Worm (Caenorhabditis elegans) whole organism, young adult: ENCODE measurements around the gene cest-3.

Source experiments
- F55B11.4 ChIP-seq: sonication (generic microtip); optimal IDR thresholded peaks from 2 replicates; lab custom pipeline; 2016; ENCODE audit warnings: missing compliant biosample characterization, missing genetic modification characterization, borderline replicate concordance; ENCODE audit not compliant: insufficient read depth
- Y53F4B.3 ChIP-seq: fragments of 200-800 bp; sonication (Bioruptor generic); IDR thresholded peaks from 2 replicates; pipeline ENCODE4 v1.3.6; 2022; ENCODE audit warnings: missing genetic modification reagents, missing genetic modification characterization, missing compliant biosample characterization
- Y95B8A.8 ChIP-seq: fragments of 200-800 bp; sonication (Bioruptor generic); IDR thresholded peaks from 2 replicates; pipeline ENCODE4 v1.3.6; 2022; ENCODE audit warnings: missing genetic modification reagents, missing genetic modification characterization, missing compliant biosample characterization
- bed-2 ChIP-seq: fragments of 200-800 bp; sonication (Bioruptor generic); IDR thresholded peaks from 2 replicates; pipeline ENCODE4 v1.3.6; 2022; ENCODE audit warnings: missing genetic modification reagents, missing genetic modification characterization, missing compliant biosample characterization
- ccch-3 ChIP-seq: fragments of 200-800 bp; sonication (Bioruptor generic); optimal IDR thresholded peaks from 2 replicates; lab custom pipeline; 2018; ENCODE audit warnings: mild to moderate bottlenecking, missing genetic modification characterization, missing compliant biosample characterization
- cebp-1 ChIP-seq, 2 experiments: fragments of 200-800 bp in 1 of 2; sonication (Bioruptor generic) in 1 of 2; sonication (generic microtip) in 1 of 2; IDR thresholded peaks in 1 of 2; optimal IDR thresholded peaks in 1 of 2; 2 replicates each; pipeline versions ENCODE4 v1.3.6 to Lab custom; 2017 to 2022; ENCODE audit warnings: missing compliant biosample characterization in 2 of 2, missing genetic modification characterization in 2 of 2, mild to moderate bottlenecking in 1 of 2, missing genetic modification reagents in 1 of 2, moderate library complexity in 1 of 2
- ceh-40 ChIP-seq: fragments of 200-800 bp; sonication (Bioruptor generic); IDR thresholded peaks from 2 replicates; pipeline ENCODE4 v1.3.6; 2022; ENCODE audit warnings: missing genetic modification characterization, missing compliant biosample characterization
- ceh-79 ChIP-seq: sonication (generic microtip); optimal IDR thresholded peaks from 2 replicates; lab custom pipeline; 2017; ENCODE audit warnings: mild to moderate bottlenecking, missing genetic modification characterization, missing compliant biosample characterization
- die-1 ChIP-seq: sonication (generic microtip); optimal IDR thresholded peaks from 2 replicates; lab custom pipeline; 2016; ENCODE audit warnings: missing genotype, mild to moderate bottlenecking, missing genetic modification characterization, missing compliant biosample characterization
- efl-1 ChIP-seq: fragments of 150-350 bp; optimal IDR thresholded peaks from 2 replicates; lab custom pipeline; 2014; ENCODE audit warnings: missing biosample characterization, missing genetic modification reagents, missing genetic modification characterization
- egrh-3 ChIP-seq: fragments of 200-800 bp; sonication (Bioruptor generic); IDR thresholded peaks from 2 replicates; pipeline ENCODE4 v1.3.6; 2022; ENCODE audit warnings: missing genetic modification reagents, missing genetic modification characterization, missing compliant biosample characterization
- ets-4 ChIP-seq: fragments of 200-800 bp; sonication (Bioruptor generic); optimal IDR thresholded peaks from 2 replicates; lab custom pipeline; 2018; ENCODE audit warnings: mild to moderate bottlenecking, missing genetic modification characterization, missing compliant biosample characterization
- fkh-3 ChIP-seq: sonication (generic microtip); optimal IDR thresholded peaks from 2 replicates; lab custom pipeline; 2016; ENCODE audit warnings: mild to moderate bottlenecking, missing genetic modification characterization, missing compliant biosample characterization
- hrde-1 ChIP-seq: sonication (generic microtip); optimal IDR thresholded peaks from 2 replicates; lab custom pipeline; 2016; ENCODE audit warnings: missing genetic modification characterization, mild to moderate bottlenecking, missing compliant biosample characterization, moderate library complexity, missing genotype, missing genetic modification reagents, borderline replicate concordance
- lsy-27 ChIP-seq: sonication (generic microtip); optimal IDR thresholded peaks from 2 replicates; lab custom pipeline; 2017; ENCODE audit warnings: missing genetic modification characterization, mild to moderate bottlenecking, missing compliant biosample characterization, antibody characterized with exemption, missing genotype, borderline replicate concordance; ENCODE audit not compliant: insufficient read depth
- mes-4 ChIP-seq: sonication (generic microtip); optimal IDR thresholded peaks from 2 replicates; lab custom pipeline; 2016; ENCODE audit warnings: missing genotype, missing genetic modification characterization, missing compliant biosample characterization
- mxl-1 ChIP-seq: sonication (generic microtip); optimal IDR thresholded peaks from 2 replicates; lab custom pipeline; 2016; ENCODE audit warnings: missing genetic modification characterization, missing compliant biosample characterization
- nfyb-1 ChIP-seq: fragments of 200-800 bp; sonication (Bioruptor generic); IDR thresholded peaks from 2 replicates; pipeline ENCODE4 v1.3.6; 2022; ENCODE audit warnings: missing genetic modification reagents, missing genetic modification characterization, missing compliant biosample characterization
- nhr-179 ChIP-seq: sonication (generic microtip); optimal IDR thresholded peaks from 2 replicates; lab custom pipeline; 2016; ENCODE audit warnings: mild to moderate bottlenecking, missing genetic modification characterization, missing compliant biosample characterization
- nhr-80 ChIP-seq: sonication (generic microtip); optimal IDR thresholded peaks from 2 replicates; lab custom pipeline; 2016; ENCODE audit warnings: missing genetic modification characterization, missing compliant biosample characterization
- nhr-90 ChIP-seq: sonication (generic microtip); optimal IDR thresholded peaks from 2 replicates; lab custom pipeline; 2016; ENCODE audit warnings: missing genotype, mild to moderate bottlenecking, missing genetic modification characterization, missing compliant biosample characterization
- snpc-3.4 ChIP-seq: sonication (generic microtip); optimal IDR thresholded peaks from 2 replicates; lab custom pipeline; 2017; ENCODE audit warnings: missing genetic modification characterization, mild to moderate bottlenecking, missing compliant biosample characterization, antibody characterized with exemption, moderate library complexity, missing genotype, missing genetic modification reagents
- somi-1 ChIP-seq: fragments of 200-800 bp; sonication (Bioruptor generic); optimal IDR thresholded peaks from 2 replicates; lab custom pipeline; 2018; ENCODE audit warnings: mild to moderate bottlenecking, missing genetic modification characterization, missing compliant biosample characterization
- tbp1 ChIP-seq: fragments of 200-800 bp; sonication (Bioruptor generic); optimal IDR thresholded peaks from 2 replicates; lab custom pipeline; 2018; ENCODE audit warnings: mild to moderate bottlenecking, missing genetic modification characterization, missing compliant biosample characterization
- unc-130 ChIP-seq: sonication (generic microtip); optimal IDR thresholded peaks from 2 replicates; lab custom pipeline; 2016; ENCODE audit warnings: missing genetic modification reagents, missing genetic modification characterization, missing compliant biosample characterization
- xnd-1 ChIP-seq: sonication (generic microtip); optimal IDR thresholded peaks from 2 replicates; lab custom pipeline; 2016; ENCODE audit warnings: missing genotype, missing genetic modification reagents, missing genetic modification characterization, missing compliant biosample characterization
- zfh-2 ChIP-seq: fragments of 200-800 bp; sonication (Bioruptor generic); conservative IDR thresholded peaks from 2 replicates; pipeline ENCODE4 v1.3.6; 2022; ENCODE audit warnings: missing genetic modification reagents, missing genetic modification characterization, missing compliant biosample characterization
- ztf-22 ChIP-seq: fragments of 200-800 bp; sonication (Bioruptor generic); optimal IDR thresholded peaks from 2 replicates; lab custom pipeline; 2018; ENCODE audit warnings: mild to moderate bottlenecking, missing genetic modification characterization, moderate library complexity, missing compliant biosample characterization
- ztf-28 ChIP-seq: fragments of 200-800 bp; sonication (Bioruptor generic); IDR thresholded peaks from 2 replicates; pipeline ENCODE4 v1.3.6; 2022; ENCODE audit warnings: missing genetic modification reagents, missing genetic modification characterization, missing compliant biosample characterization
- ztf-6 ChIP-seq: fragments of 200-800 bp; sonication (Bioruptor generic); IDR thresholded peaks from 2 replicates; pipeline ENCODE4 v1.3.6; 2022; ENCODE audit warnings: missing genetic modification reagents, missing genetic modification characterization, missing compliant biosample characterization

The cest-3 gene

DNA sequence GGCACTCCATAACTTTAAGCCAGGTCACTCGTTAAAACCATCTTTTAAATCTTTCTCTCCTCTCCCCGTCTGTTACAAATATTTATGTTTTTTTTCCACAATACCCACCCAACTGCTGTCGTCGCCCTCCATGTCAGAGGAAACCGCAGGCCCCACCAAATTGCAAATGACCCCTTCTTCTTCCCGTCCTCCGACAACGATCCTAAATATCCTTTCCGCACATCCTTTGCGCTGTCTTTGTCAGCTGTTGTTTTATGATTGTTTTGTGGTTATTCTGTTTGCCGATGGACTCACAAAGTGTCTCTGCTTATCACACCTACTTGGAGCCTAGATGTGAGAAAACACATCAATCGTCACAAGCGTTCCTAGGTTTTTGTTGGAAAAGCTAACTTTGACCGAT lies 6.7 kb downstream of the cest-3 start:
- TF ChIP-seq fkh-3 (tag; lab: Kevin White, UChicago) (no peak), die-1 (tag; lab: Kevin White, UChicago) (no peak), ets-4 (GFP tag; lab: Kevin White, UChicago) (no peak), nhr-80 (tag; lab: Kevin White, UChicago) (no peak)
- TF ChIP-seq, all 124 proteins: peak for 0

DNA sequence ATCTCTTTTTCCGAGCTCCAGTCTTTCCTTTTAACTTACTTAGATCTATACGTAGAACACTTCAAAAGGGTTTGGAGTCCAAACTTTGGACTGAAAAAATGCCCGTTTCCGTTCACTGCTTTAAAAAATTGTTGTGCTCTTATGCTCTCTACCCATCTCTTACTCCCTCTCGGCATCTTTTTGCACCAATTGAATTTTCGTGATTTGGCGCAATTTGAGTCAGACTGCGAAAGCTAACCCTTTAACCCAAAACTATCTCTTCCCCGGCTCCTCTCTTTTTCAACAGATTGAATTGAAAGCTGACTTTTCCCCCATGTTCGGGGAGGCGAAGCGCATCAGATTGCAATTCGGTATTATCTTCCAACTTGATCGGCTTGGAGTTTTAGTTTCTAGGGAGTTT lies 10.7 kb downstream of the cest-3 start:
- TF ChIP-seq nfyb-1 (GFP tag; lab: Robert Waterston, UW) (no peak), Y95B8A.8 (GFP tag; lab: Robert Waterston, UW) (no peak), ztf-6 (GFP tag; lab: Robert Waterston, UW) (no peak), cebp-1 (GFP tag; IDR thresholded peaks at IDR 0.05; lab: Robert Waterston, UW) (no peak), cebp-1 (tag; optimal IDR thresholded peaks at IDR 0.05; lab: Kevin White, UChicago) (no peak), ceh-79 (tag; lab: Kevin White, UChicago) (no peak)
- TF ChIP-seq, all 124 proteins: peak for 0

DNA sequence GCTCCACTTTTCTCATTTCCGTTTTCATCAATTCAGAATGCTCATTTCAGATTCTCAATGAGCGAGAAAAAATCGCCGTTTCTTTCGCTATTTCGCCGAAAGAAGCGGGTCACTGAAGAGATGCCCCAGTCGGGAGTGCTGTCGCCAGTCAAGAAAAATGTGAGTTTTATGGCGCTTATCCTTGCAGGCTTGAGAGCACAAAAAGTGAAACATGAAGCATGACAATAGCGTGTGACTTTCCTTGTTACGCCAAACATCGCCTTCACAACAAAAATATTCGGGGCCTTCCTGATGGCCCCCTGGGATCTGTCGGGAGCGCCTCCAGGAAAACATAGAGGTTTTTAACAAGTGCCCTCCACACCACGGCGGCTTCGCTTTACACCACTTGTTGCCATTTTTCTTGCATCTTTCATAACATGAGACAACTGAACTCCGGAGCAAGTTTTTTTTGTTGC lies 15.2 kb downstream of the cest-3 start, which contains the start of gene E01G6.2:
Gene E01G6.2, plus strand, starts transcription at position 51 of the 455 bp plus-strand sequence.
- TF ChIP-seq zfh-2 (GFP tag; lab: Robert Waterston, UW): peak; percentile 50
- TF ChIP-seq nfyb-1 (GFP tag; lab: Robert Waterston, UW): no peak

DNA sequence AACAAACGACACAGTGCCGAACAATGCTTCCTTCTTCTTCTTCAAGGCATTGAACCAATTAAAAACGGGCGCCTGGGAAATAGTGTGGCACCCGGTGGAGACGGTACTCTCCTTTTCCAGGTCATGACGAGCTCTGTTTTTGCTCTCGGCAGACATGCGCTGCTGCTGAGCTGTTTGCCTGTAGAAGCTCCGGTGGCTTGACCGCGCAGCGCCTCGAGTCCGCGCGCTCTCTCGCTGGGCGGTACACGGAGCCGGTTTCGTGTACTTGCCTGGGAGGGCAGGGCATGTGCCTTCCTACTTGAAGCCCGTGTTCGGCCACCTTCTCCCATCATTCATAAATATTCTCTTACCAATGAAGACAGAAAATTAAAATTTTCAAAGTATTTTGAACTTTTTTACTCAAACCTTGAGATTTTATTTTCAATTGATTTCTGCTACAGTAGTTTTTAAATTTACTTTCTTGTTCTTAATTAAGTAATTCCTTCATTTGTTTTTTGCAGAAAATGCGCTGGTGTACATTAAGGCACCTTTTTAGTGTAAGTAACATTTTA lies 19.0 kb downstream of the cest-3 start, which contains the start of gene E01G6.1:
Gene E01G6.1, plus strand, starts transcription at position 501 of the 551 bp plus-strand sequence.
- no peak for TF ChIP-seq ceh-40 (GFP tag; lab: Robert Waterston, UW)
- TF ChIP-seq egrh-3 (GFP tag; lab: Robert Waterston, UW): peak; percentile 62; the same call in 1 of the 2 replicates
- peak; percentile 91 for TF ChIP-seq zfh-2 (GFP tag; lab: Robert Waterston, UW)

DNA sequence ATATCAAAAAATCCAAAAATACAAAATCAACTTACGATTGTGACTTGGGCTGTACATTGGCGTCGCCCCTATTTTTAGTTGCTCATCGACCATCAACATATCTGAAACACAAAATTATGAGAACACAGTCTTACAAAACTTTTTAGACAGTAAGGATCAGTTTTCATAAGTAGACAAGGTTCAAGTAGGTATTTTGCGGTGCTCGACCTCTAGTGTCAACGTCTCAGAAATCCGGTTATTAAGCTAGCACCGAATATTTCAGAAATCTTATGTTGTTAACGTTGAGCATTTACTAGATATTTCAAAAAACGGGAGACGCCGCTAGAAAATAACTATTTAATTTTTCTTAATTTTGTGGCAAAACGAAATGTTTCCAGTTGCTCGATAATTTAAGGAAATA lies 29.4 kb downstream of the cest-3 start, which contains the start of gene otpl-8:
Gene otpl-8, minus strand, starts transcription at position 101 of the 400 bp plus-strand sequence.
- TF ChIP-seq tbp1 (GFP tag; lab: Kevin White, UChicago) (no peak), lsy-27 (tag; lab: Kevin White, UChicago) (no peak), F55B11.4 (no peak), cebp-1 (GFP tag; IDR thresholded peaks at IDR 0.05; lab: Robert Waterston, UW) (no peak), cebp-1 (tag; optimal IDR thresholded peaks at IDR 0.05; lab: Kevin White, UChicago) (no peak), Y95B8A.8 (GFP tag; lab: Robert Waterston, UW) (no peak), ztf-28 (GFP tag; lab: Robert Waterston, UW) (no peak), mxl-1 (tag; lab: Kevin White, UChicago) (no peak), efl-1 (GFP tag; lab: Kevin White, UChicago) (no peak), nhr-90 (tag; lab: Kevin White, UChicago) (no peak), bed-2 (GFP tag; lab: Robert Waterston, UW) (no peak), snpc-3.4 (tag; lab: Kevin White, UChicago) (no peak), zfh-2 (GFP tag; lab: Robert Waterston, UW) (no peak), ccch-3 (GFP tag; lab: Kevin White, UChicago) (no peak), xnd-1 (no peak), die-1 (tag; lab: Kevin White, UChicago) (no peak), somi-1 (GFP tag; lab: Kevin White, UChicago) (no peak), mes-4 (no peak), unc-130 (no peak), nhr-179 (tag; lab: Kevin White, UChicago) (no peak)

DNA sequence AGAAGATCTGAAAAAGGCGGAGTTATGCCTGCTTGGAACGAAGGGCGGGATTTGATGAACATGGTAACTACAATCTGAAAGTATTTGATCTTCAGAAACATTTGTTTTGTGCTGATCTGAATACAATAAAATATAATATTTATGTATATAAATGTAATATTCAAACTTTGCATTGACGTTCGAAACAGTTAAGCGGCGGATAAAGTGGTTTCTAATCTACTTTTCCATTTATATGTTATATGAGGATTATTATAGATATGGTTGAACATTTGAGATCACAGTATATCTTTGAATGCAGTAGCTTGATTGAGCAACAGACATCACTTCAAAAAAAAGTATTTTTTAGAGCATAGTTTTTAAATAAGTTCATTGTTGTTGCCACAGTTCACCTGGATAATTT lies 32.4 kb downstream of the cest-3 start, which contains the start of gene H19J13.2:
Gene H19J13.2, minus strand, starts transcription at position 101 of the 400 bp plus-strand sequence.
- TF ChIP-seq Y53F4B.3 (GFP tag; lab: Robert Waterston, UW) (no peak), hrde-1 (tag; lab: Kevin White, UChicago) (no peak), ztf-22 (GFP tag; lab: Kevin White, UChicago) (no peak), nhr-80 (tag; lab: Kevin White, UChicago) (no peak), ccch-3 (GFP tag; lab: Kevin White, UChicago) (no peak)
- TF ChIP-seq, all 124 proteins: peak for 0
